Fruit fly (Drosophila melanogaster) whole organism, wandering third instar larva: ENCODE measurements around the gene SmydA-9.

Experiments
- Dfd ChIP-seq: fragments of >200 bp; optimal IDR thresholded peaks from 2 replicates; lab custom pipeline; 2017; ENCODE audit warnings: missing biosample characterization, missing genetic modification characterization
- Vsx2 ChIP-seq: fragments of 200-300, 225-300 bp; sonication (Bioruptor generic); optimal IDR thresholded peaks from 2 replicates; lab custom pipeline; 2018; ENCODE audit warnings: missing biosample characterization, missing genetic modification characterization; ENCODE audit not compliant: partially characterized antibody

- TF ChIP-seq Dfd (GFP tag; lab: Kevin White, UChicago) (no peak), Vsx2 (GFP tag; lab: Kevin White, UChicago) (no peak)
Observed at dm6 chrX:9247171-9247783, 36.6 kb upstream of the SmydA-9 start, which contains the start of the genes amx and Dsor1.
